Fruit fly (Drosophila melanogaster) whole organism, embryonic: ENCODE results near the gene Scox.

ENCODE experiments used
- Ada2b ChIP-seq: fragments of 200-800 bp; sonication (Bioruptor generic); IDR thresholded peaks from 2 replicates; pipeline ENCODE4 v1.3.6; 2022; ENCODE audit warnings: missing biosample characterization, missing genetic modification characterization
- B-H2 ChIP-seq: fragments of 200-800 bp; sonication (Bioruptor generic); optimal IDR thresholded peaks from 2 replicates; lab custom pipeline; 2018; ENCODE audit warnings: missing biosample characterization, mild to moderate bottlenecking, missing genetic modification characterization
- BtbVII ChIP-seq: fragments of 200-800 bp; sonication (Bioruptor generic); optimal IDR thresholded peaks from 3 replicates; lab custom pipeline; 2017; ENCODE audit warnings: missing biosample characterization, mild to moderate bottlenecking, missing genetic modification characterization
- CG10209 ChIP-seq: fragments of 200-800 bp; sonication (Bioruptor generic); optimal IDR thresholded peaks from 3 replicates; lab custom pipeline; 2017; ENCODE audit warnings: missing biosample characterization, mild to moderate bottlenecking, missing genetic modification characterization, missing genetic modification reagents
- CG11504 ChIP-seq: fragments of 200-800 bp; sonication (Bioruptor generic); optimal IDR thresholded peaks from 3 replicates; lab custom pipeline; 2019; ENCODE audit warnings: missing biosample characterization, mild to moderate bottlenecking, missing genetic modification characterization, moderate library complexity
- CG12104 ChIP-seq: fragments of 200-800 bp; sonication (Bioruptor generic); optimal IDR thresholded peaks from 3 replicates; lab custom pipeline; 2016; ENCODE audit warnings: missing biosample characterization, missing genetic modification characterization
- CG12299 ChIP-seq: fragments of 200-800 bp; sonication (Bioruptor generic); optimal IDR thresholded peaks from 2 replicates; lab custom pipeline; 2018; ENCODE audit warnings: missing biosample characterization, mild to moderate bottlenecking, missing genetic modification characterization
- CG12744 ChIP-seq: fragments of 200-800 bp; sonication (Bioruptor generic); optimal IDR thresholded peaks from 2 replicates; lab custom pipeline; 2016; ENCODE audit warnings: missing biosample characterization, missing genetic modification characterization
- CG15479 ChIP-seq: fragments of 200-800 bp; sonication (Bioruptor generic); optimal IDR thresholded peaks from 3 replicates; lab custom pipeline; 2019; ENCODE audit warnings: missing biosample characterization, mild to moderate bottlenecking, missing genetic modification characterization, moderate library complexity
- CG2129 ChIP-seq: fragments of 200-800 bp; sonication (Bioruptor generic); IDR thresholded peaks from 2 replicates; pipeline ENCODE4 v1.3.6; 2022; ENCODE audit warnings: missing biosample characterization, missing genetic modification characterization; ENCODE audit not compliant: partially characterized antibody
- CG31388 ChIP-seq: fragments of 200-800 bp; sonication (Bioruptor generic); optimal IDR thresholded peaks from 2 replicates; lab custom pipeline; 2016; ENCODE audit warnings: missing biosample characterization, missing genetic modification characterization
- CG32767 ChIP-seq: fragments of 200-800 bp; sonication (Bioruptor generic); IDR thresholded peaks from 2 replicates; pipeline ENCODE4 v1.3.6; 2022; ENCODE audit warnings: missing biosample characterization, missing genetic modification characterization
- CG3726 ChIP-seq: fragments of 200-800 bp; sonication (Bioruptor generic); IDR thresholded peaks from 3 replicates; pipeline ENCODE4, ENCODE4 v1.3.6; 2022; ENCODE audit warnings: missing biosample characterization, missing genetic modification characterization
- CG4707 ChIP-seq: fragments of 200-800 bp; sonication (Bioruptor generic); optimal IDR thresholded peaks from 2 replicates; lab custom pipeline; 2018; ENCODE audit warnings: missing biosample characterization, mild to moderate bottlenecking, missing genetic modification characterization, moderate library complexity
- CG6254 ChIP-seq: fragments of 200-800 bp; sonication (Bioruptor generic); optimal IDR thresholded peaks from 3 replicates; lab custom pipeline; 2017; ENCODE audit warnings: mild to moderate bottlenecking, missing biosample characterization, missing genetic modification reagents, missing genetic modification characterization
- CG6765 ChIP-seq: fragments of 200-800 bp; sonication (Bioruptor generic); optimal IDR thresholded peaks from 3 replicates; lab custom pipeline; 2017; ENCODE audit warnings: missing biosample characterization, mild to moderate bottlenecking, missing genetic modification characterization
- CG8388 ChIP-seq: fragments of 200-800 bp; sonication (Bioruptor generic); optimal IDR thresholded peaks from 2 replicates; lab custom pipeline; 2019; ENCODE audit warnings: missing biosample characterization, mild to moderate bottlenecking, missing genetic modification characterization, moderate library complexity
- CG9727 ChIP-seq: fragments of 200-800 bp; sonication (Bioruptor generic); optimal IDR thresholded peaks from 3 replicates; lab custom pipeline; 2017; ENCODE audit warnings: missing biosample characterization, mild to moderate bottlenecking, missing genetic modification characterization
- CG9932 ChIP-seq: fragments of 200-800 bp; sonication (Bioruptor generic); IDR thresholded peaks from 2 replicates; pipeline ENCODE4 v1.3.6; 2022; ENCODE audit warnings: missing biosample characterization, missing genetic modification characterization
- Dek ChIP-seq: fragments of 200-800 bp; sonication (Bioruptor generic); optimal IDR thresholded peaks from 3 replicates; lab custom pipeline; 2019; ENCODE audit warnings: missing biosample characterization, mild to moderate bottlenecking, missing genetic modification characterization, moderate library complexity
- Doc2 ChIP-seq: fragments of 200-800 bp; sonication (Bioruptor generic); IDR thresholded peaks from 2 replicates; pipeline ENCODE4 v1.3.6; 2022; ENCODE audit warnings: missing biosample characterization, missing genetic modification characterization
- Ets65A ChIP-seq: fragments of 200-800 bp; sonication (Bioruptor generic); peaks from one replicate; lab custom pipeline; 2016; ENCODE audit warnings: missing biosample characterization, missing genetic modification characterization
- Fer1 ChIP-seq: fragments of 200-800 bp; sonication (Bioruptor generic); optimal IDR thresholded peaks from 2 replicates; lab custom pipeline; 2017; ENCODE audit warnings: missing biosample characterization, mild to moderate bottlenecking, missing genetic modification characterization
- HHEX ChIP-seq: fragments of 200-800 bp; sonication (Bioruptor generic); optimal IDR thresholded peaks from 3 replicates; lab custom pipeline; 2017; ENCODE audit warnings: missing biosample characterization, mild to moderate bottlenecking, missing genetic modification characterization, missing genetic modification reagents
- Hey ChIP-seq: fragments of 200-800 bp; sonication (Bioruptor generic); optimal IDR thresholded peaks from 3 replicates; lab custom pipeline; 2018; ENCODE audit warnings: missing biosample characterization, mild to moderate bottlenecking, missing genetic modification characterization
- Nf-YA ChIP-seq: fragments of 200-800 bp; sonication (Bioruptor generic); IDR thresholded peaks from 2 replicates; pipeline ENCODE4 v1.3.6; 2022; ENCODE audit warnings: missing biosample characterization, missing genetic modification characterization
- Tbp ChIP-seq: fragments of >200 bp; optimal IDR thresholded peaks from 2 replicates; lab custom pipeline; 2018; ENCODE audit warnings: missing biosample characterization, missing genetic modification characterization
- Xbp1 ChIP-seq: fragments of 200-800 bp; sonication (Bioruptor generic); optimal IDR thresholded peaks from 3 replicates; lab custom pipeline; 2016; ENCODE audit warnings: missing biosample characterization, mild to moderate bottlenecking, missing genetic modification characterization
- YL-1 ChIP-seq: fragments of 200-800 bp; sonication (Bioruptor generic); optimal IDR thresholded peaks from 3 replicates; lab custom pipeline; 2017; ENCODE audit warnings: missing biosample characterization, mild to moderate bottlenecking, missing genetic modification characterization
- bsh ChIP-seq, 2 experiments: fragments of 200-800 bp; sonication (Bioruptor generic); optimal IDR thresholded peaks; 2 replicates each; lab custom pipeline; 2017 to 2018; ENCODE audit warnings: mild to moderate bottlenecking in 2 of 2, missing biosample characterization in 2 of 2, missing genetic modification characterization in 2 of 2, moderate library complexity in 1 of 2
- cg ChIP-seq: fragments of 200-800 bp; sonication (Bioruptor generic); optimal IDR thresholded peaks from 3 replicates; lab custom pipeline; 2019; ENCODE audit warnings: missing biosample characterization, mild to moderate bottlenecking, missing genetic modification characterization, moderate library complexity
- chinmo ChIP-seq: fragments of 200-800 bp; sonication (Bioruptor generic); IDR thresholded peaks from 4 replicates; pipeline ENCODE4 v1.3.6; 2022; ENCODE audit warnings: missing biosample characterization, missing genetic modification characterization; ENCODE audit not compliant: partially characterized antibody
- chm ChIP-seq: fragments of 200-800 bp; sonication (Bioruptor generic); IDR thresholded peaks from 2 replicates; pipeline ENCODE4 v1.3.6; 2022; ENCODE audit warnings: missing biosample characterization, missing genetic modification characterization
- croc ChIP-seq: fragments of 200-800 bp; sonication (Bioruptor generic); conservative IDR thresholded peaks from 3 replicates; pipeline ENCODE4 v1.3.6; 2022; ENCODE audit warnings: missing biosample characterization, missing genetic modification characterization
- danr ChIP-seq: fragments of 200-800 bp; sonication (Bioruptor generic); IDR thresholded peaks from 2 replicates; pipeline ENCODE4 v1.3.6; 2022; ENCODE audit warnings: missing biosample characterization, missing genetic modification characterization
- ems ChIP-seq: fragments of 200-800 bp; sonication (Bioruptor generic); optimal IDR thresholded peaks from 3 replicates; lab custom pipeline; 2016; ENCODE audit warnings: missing biosample characterization, missing genetic modification characterization
- eyg ChIP-seq: fragments of 200-800 bp; sonication (Bioruptor generic); optimal IDR thresholded peaks from 3 replicates; lab custom pipeline; 2016; ENCODE audit warnings: missing biosample characterization, missing genetic modification characterization
- hkb ChIP-seq, 2 experiments: fragments of 200-800 bp in 1 of 2; fragments of >200 bp in 1 of 2; sonication (Bioruptor generic) in 1 of 2; IDR thresholded peaks in 1 of 2; optimal IDR thresholded peaks in 1 of 2; 2 replicates each; pipeline versions ENCODE4 v1.3.6 to Lab custom; 2017 to 2022; ENCODE audit warnings: missing biosample characterization in 1 of 2, missing genetic modification characterization in 1 of 2
- jing ChIP-seq: fragments of 200-800 bp; sonication (Bioruptor generic); optimal IDR thresholded peaks from 2 replicates; lab custom pipeline; 2018; ENCODE audit warnings: missing biosample characterization, mild to moderate bottlenecking, missing genetic modification characterization
- ken ChIP-seq: fragments of 200-800 bp; sonication (Bioruptor generic); IDR thresholded peaks from 3 replicates; pipeline ENCODE4 v1.3.6; 2022; ENCODE audit warnings: missing biosample characterization, missing genetic modification characterization
- lmd ChIP-seq: fragments of 200-800 bp; sonication (Bioruptor generic); IDR thresholded peaks from 2 replicates; pipeline ENCODE4 v1.3.6; 2022; ENCODE audit warnings: missing biosample characterization, missing genetic modification characterization
- lov ChIP-seq, 2 experiments: fragments of 200-800 bp in 1 of 2; fragments of >200 bp in 1 of 2; sonication (Bioruptor generic) in 1 of 2; IDR thresholded peaks in 1 of 2; optimal IDR thresholded peaks in 1 of 2; 2 replicates in 1 of 2; 3 replicates in 1 of 2; pipeline versions ENCODE4 v1.3.6 to Lab custom; 2017 to 2022; ENCODE audit warnings: missing biosample characterization in 1 of 2, missing genetic modification characterization in 1 of 2
- maf-S ChIP-seq: fragments of 200-800 bp; sonication (Bioruptor generic); optimal IDR thresholded peaks from 2 replicates; lab custom pipeline; 2016; ENCODE audit warnings: missing biosample characterization, missing genetic modification characterization
- pho ChIP-seq: fragments of 200-800 bp; sonication (Bioruptor generic); optimal IDR thresholded peaks from 2 replicates; lab custom pipeline; 2016; ENCODE audit warnings: missing biosample characterization, missing genetic modification characterization
- phol ChIP-seq: fragments of 200-800 bp; sonication (Bioruptor generic); optimal IDR thresholded peaks from 3 replicates; lab custom pipeline; 2018; ENCODE audit warnings: missing biosample characterization, mild to moderate bottlenecking, missing genetic modification characterization, moderate library complexity
- run ChIP-seq: fragments of 200-800 bp; sonication (Bioruptor generic); optimal IDR thresholded peaks from 3 replicates; lab custom pipeline; 2018; ENCODE audit warnings: missing biosample characterization, mild to moderate bottlenecking, missing genetic modification characterization
- sim ChIP-seq: fragments of 200-800 bp; sonication (Bioruptor generic); IDR thresholded peaks from 2 replicates; pipeline ENCODE4 v1.3.6; 2022; ENCODE audit warnings: missing biosample characterization, missing genetic modification characterization
- tup ChIP-seq: fragments of 200-800 bp; sonication (Bioruptor generic); optimal IDR thresholded peaks from 2 replicates; lab custom pipeline; 2016; ENCODE audit warnings: missing biosample characterization, mild to moderate bottlenecking, missing genetic modification characterization, moderate library complexity
- unpg ChIP-seq: fragments of 200-800 bp; sonication (Bioruptor generic); optimal IDR thresholded peaks from 3 replicates; lab custom pipeline; 2018; ENCODE audit warnings: missing biosample characterization, mild to moderate bottlenecking, missing genetic modification characterization, moderate library complexity

The Scox gene

DNA sequence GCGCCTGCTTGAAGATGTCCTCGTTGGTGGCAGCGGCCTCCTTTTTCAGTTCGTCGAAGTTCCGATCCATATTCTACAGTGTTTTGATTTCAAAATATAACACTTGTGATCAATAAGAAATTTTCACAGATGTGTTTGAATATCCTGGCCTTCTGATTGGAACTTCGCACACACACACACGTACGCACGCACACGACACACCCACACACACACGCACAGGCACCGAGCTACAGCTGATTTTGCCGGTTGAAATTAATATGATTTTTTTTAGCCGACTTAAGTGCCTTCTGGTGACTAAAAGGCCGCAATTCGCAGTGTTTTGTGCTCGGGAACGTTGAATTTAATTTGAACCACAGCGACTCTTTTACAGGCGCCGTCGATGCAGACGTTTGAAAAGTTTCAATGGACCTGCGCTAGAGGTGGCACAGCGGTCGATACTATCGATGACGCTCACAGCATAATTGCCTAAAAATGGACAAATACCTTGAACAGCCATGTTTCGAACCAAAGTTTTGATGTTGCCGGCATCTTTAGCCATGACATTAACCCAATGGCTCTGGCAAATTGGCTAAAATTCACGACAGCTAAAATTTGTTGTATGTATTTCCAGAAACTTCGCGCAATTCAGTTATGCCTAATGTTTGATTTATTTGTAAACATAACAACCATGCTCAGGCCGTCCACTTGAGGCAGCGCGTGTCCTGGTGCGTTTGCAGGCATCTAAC, 40.7 kb upstream of the Scox start, which contains the start of gene Rtnl1 (continued):
- no peak for TF ChIP-seq Doc2 (GFP tag; lab: Robert Waterston, UW)
- no peak for TF ChIP-seq CG32767 (GFP tag; lab: Robert Waterston, UW)
- no peak for TF ChIP-seq HHEX (GFP tag; lab: Kevin White, UChicago)
- TF ChIP-seq ems (GFP tag; lab: Kevin White, UChicago): no peak
- peak; percentile 72 for TF ChIP-seq YL-1
- TF ChIP-seq Ets65A (GFP tag; lab: Kevin White, UChicago): peak; percentile 42
- TF ChIP-seq Xbp1 (GFP tag; lab: Kevin White, UChicago): peak; percentile 52
- peak; percentile 75 for TF ChIP-seq CG9932 (GFP tag; lab: Robert Waterston, UW)
- peak; percentile 19 for TF ChIP-seq CG12299 (tag; lab: Kevin White, UChicago)
- peak; percentile 95 for TF ChIP-seq cg (GFP tag; lab: Kevin White, UChicago)
- no peak for TF ChIP-seq unpg (GFP tag; lab: Kevin White, UChicago)
- no peak for TF ChIP-seq BtbVII (GFP tag; lab: Kevin White, UChicago)
- TF ChIP-seq CG8388 (GFP tag; lab: Kevin White, UChicago): no peak
- TF ChIP-seq danr (GFP tag; lab: Robert Waterston, UW): no peak
- TF ChIP-seq CG4707: no peak
- TF ChIP-seq sim (GFP tag; lab: Robert Waterston, UW): no peak
- TF ChIP-seq Dek (tag; lab: Kevin White, UChicago): peak; percentile 57
- no peak for TF ChIP-seq ken (GFP tag; lab: Robert Waterston, UW)
- no peak for TF ChIP-seq CG6254 (GFP tag; lab: Kevin White, UChicago)
- no peak for TF ChIP-seq lmd
- TF ChIP-seq jing (GFP tag; lab: Kevin White, UChicago): no peak
- TF ChIP-seq CG10209 (GFP tag; lab: Kevin White, UChicago): no peak
- TF ChIP-seq CG2129: peak; percentile 80
- TF ChIP-seq CG15479 (GFP tag; lab: Kevin White, UChicago): peak; percentile 31
- TF ChIP-seq bsh (GFP tag; optimal IDR thresholded peaks at IDR 0.05; lab: Kevin White, UChicago): no peak
- peak; percentile 81 for TF ChIP-seq phol
- TF ChIP-seq Fer1 (GFP tag; lab: Kevin White, UChicago): peak; percentile 28
- peak; percentile 25 for TF ChIP-seq CG9727 (GFP tag; lab: Kevin White, UChicago)
- TF ChIP-seq maf-S (GFP tag; lab: Kevin White, UChicago): peak; percentile 2
- no peak for TF ChIP-seq CG3726 (GFP tag; lab: Robert Waterston, UW)
- TF ChIP-seq croc (GFP tag; lab: Robert Waterston, UW): no peak
- no peak for TF ChIP-seq run (tag; lab: Kevin White, UChicago)
- peak; percentile 49 for TF ChIP-seq pho (GFP tag; lab: Kevin White, UChicago)
- no peak for TF ChIP-seq tup (GFP tag; lab: Kevin White, UChicago)
- peak; percentile 93 for TF ChIP-seq CG11504 (tag; lab: Kevin White, UChicago)
- TF ChIP-seq Hey (tag; lab: Kevin White, UChicago): no peak
- TF ChIP-seq hkb (optimal IDR thresholded peaks at IDR 0.05; lab: Kevin White, UChicago): peak; percentile 94
- no peak; the same call in 1 of the 2 replicates for TF ChIP-seq hkb (GFP tag; IDR thresholded peaks at IDR 0.05; lab: Robert Waterston, UW)
- TF ChIP-seq chinmo: peak; percentile 99
- peak; percentile 48; the same call in 1 of the 2 replicates for TF ChIP-seq chm (GFP tag; lab: Robert Waterston, UW)
- peak; percentile 26 for TF ChIP-seq B-H2
- TF ChIP-seq Nf-YA (GFP tag; lab: Robert Waterston, UW): no peak
- no peak for TF ChIP-seq CG6765 (GFP tag; lab: Kevin White, UChicago)
- no peak for TF ChIP-seq CG12104
- peak; percentile 46 for TF ChIP-seq CG12744 (GFP tag; lab: Kevin White, UChicago)
- no peak for TF ChIP-seq eyg
- no peak for TF ChIP-seq CG31388 (GFP tag; lab: Kevin White, UChicago)
- no peak for TF ChIP-seq Ada2b
- peak; percentile 44 for TF ChIP-seq Tbp
- no peak for TF ChIP-seq lov (optimal IDR thresholded peaks at IDR 0.05; lab: Kevin White, UChicago)
- TF ChIP-seq lov (GFP tag; IDR thresholded peaks at IDR 0.05; lab: Robert Waterston, UW): no peak
